Worm (Caenorhabditis elegans) whole organism, mixed stage, embryonic: ENCODE measurements around the gene D1079.1.

Source experiments
- M03D4.4 ChIP-seq: sonication (generic microtip); optimal IDR thresholded peaks from 2 replicates; lab custom pipeline; 2017; ENCODE audit warnings: mild to moderate bottlenecking, missing genetic modification characterization, missing compliant biosample characterization
- bed-3 ChIP-seq: fragments of 200-800 bp; sonication (Bioruptor generic); optimal IDR thresholded peaks from 3 replicates; lab custom pipeline; 2018; ENCODE audit warnings: mild to moderate bottlenecking, missing genetic modification characterization, moderate library complexity, missing compliant biosample characterization
- ceh-39 ChIP-seq: fragments of 150-350 bp; optimal IDR thresholded peaks from 2 replicates; lab custom pipeline; 2014; ENCODE audit warnings: missing biosample characterization, missing genetic modification characterization
- ceh-83 ChIP-seq: fragments of 200-800 bp; sonication (Bioruptor generic); optimal IDR thresholded peaks from 2 replicates; lab custom pipeline; 2018; ENCODE audit warnings: mild to moderate bottlenecking, missing genetic modification characterization, missing compliant biosample characterization
- ces-1 ChIP-seq: fragments of 150-350 bp; optimal IDR thresholded peaks from 2 replicates; lab custom pipeline; 2014; ENCODE audit warnings: missing biosample characterization, missing genetic modification reagents, missing genetic modification characterization
- cnd-1 ChIP-seq: fragments of 200-800 bp; sonication (Bioruptor generic); optimal IDR thresholded peaks from 2 replicates; lab custom pipeline; 2018; ENCODE audit warnings: mild to moderate bottlenecking, missing genetic modification characterization, missing compliant biosample characterization
- drap-1 ChIP-seq: fragments of 200-800 bp; sonication (Bioruptor generic); optimal IDR thresholded peaks from 3 replicates; lab custom pipeline; 2018; ENCODE audit warnings: mild to moderate bottlenecking, missing genetic modification characterization, missing compliant biosample characterization
- elt-1 ChIP-seq: sonication (generic microtip); optimal IDR thresholded peaks from 2 replicates; lab custom pipeline; 2017; ENCODE audit warnings: missing genetic modification characterization, mild to moderate bottlenecking, missing compliant biosample characterization, antibody characterized with exemption, moderate library complexity, borderline replicate concordance; ENCODE audit not compliant: insufficient read depth
- elt-3 ChIP-seq: fragments of 150-350 bp; optimal IDR thresholded peaks from 2 replicates; lab custom pipeline; 2014; ENCODE audit warnings: missing biosample characterization, missing genetic modification characterization
- flh-1 ChIP-seq: fragments of 200-800 bp; sonication (Bioruptor generic); optimal IDR thresholded peaks from 2 replicates; lab custom pipeline; 2018; ENCODE audit warnings: mild to moderate bottlenecking, missing genetic modification characterization, moderate library complexity, missing compliant biosample characterization
- ham-2 ChIP-seq: fragments of 200-800 bp; sonication (Bioruptor generic); optimal IDR thresholded peaks from 2 replicates; lab custom pipeline; 2018; ENCODE audit warnings: mild to moderate bottlenecking, missing genetic modification characterization, missing compliant biosample characterization
- hlh-1 ChIP-seq: fragments of 150-350 bp; optimal IDR thresholded peaks from 2 replicates; lab custom pipeline; 2014; ENCODE audit warnings: missing biosample characterization, missing genetic modification reagents, missing genetic modification characterization
- lin-13 ChIP-seq: fragments of 150-350 bp; optimal IDR thresholded peaks from 2 replicates; lab custom pipeline; 2014; ENCODE audit warnings: missing biosample characterization, missing genetic modification characterization
- lin-32 ChIP-seq: fragments of 200-800 bp; sonication (Bioruptor generic); optimal IDR thresholded peaks from 2 replicates; lab custom pipeline; 2018; ENCODE audit warnings: mild to moderate bottlenecking, missing genetic modification characterization, missing compliant biosample characterization
- lsy-2 ChIP-seq: fragments of 150-350 bp; optimal IDR thresholded peaks from 2 replicates; lab custom pipeline; 2014; ENCODE audit warnings: missing biosample characterization, missing genetic modification characterization
- mab-5 ChIP-seq: fragments of 150-350 bp; optimal IDR thresholded peaks from 2 replicates; lab custom pipeline; 2014; ENCODE audit warnings: missing biosample characterization, missing genetic modification characterization
- mep-1 ChIP-seq: fragments of 150-350 bp; optimal IDR thresholded peaks from 2 replicates; lab custom pipeline; 2017; ENCODE audit warnings: missing biosample characterization, missing genetic modification reagents, missing genetic modification characterization, inconsistent platforms
- mls-2 ChIP-seq: sonication (generic microtip); optimal IDR thresholded peaks from 2 replicates; lab custom pipeline; 2016; ENCODE audit warnings: mild to moderate bottlenecking, missing genetic modification characterization, moderate library complexity, missing compliant biosample characterization
- nhr-12 ChIP-seq: fragments of 150-350 bp; optimal IDR thresholded peaks from 2 replicates; lab custom pipeline; 2014; ENCODE audit warnings: missing biosample characterization, missing genetic modification characterization
- nhr-2 ChIP-seq: fragments of 150-350 bp; optimal IDR thresholded peaks from 2 replicates; lab custom pipeline; 2014; ENCODE audit warnings: missing biosample characterization, missing genetic modification characterization
- nhr-237 ChIP-seq: fragments of 150-350 bp; optimal IDR thresholded peaks from 2 replicates; lab custom pipeline; 2014; ENCODE audit warnings: missing biosample characterization, missing genetic modification characterization
- nhr-76 ChIP-seq: sonication (generic microtip); optimal IDR thresholded peaks from 2 replicates; lab custom pipeline; 2017; ENCODE audit warnings: missing biosample characterization, missing genetic modification characterization
- pha-4 ChIP-seq: fragments of 150-350 bp; optimal IDR thresholded peaks from 2 replicates; lab custom pipeline; 2018; ENCODE audit warnings: missing biosample characterization, missing genetic modification reagents, missing genetic modification characterization
- sem-2 ChIP-seq: fragments of 200-800 bp; sonication (Bioruptor generic); optimal IDR thresholded peaks from 2 replicates; lab custom pipeline; 2018; ENCODE audit warnings: mild to moderate bottlenecking, missing genetic modification characterization, missing compliant biosample characterization
- snpc-4 ChIP-seq: fragments of 150-350 bp; optimal IDR thresholded peaks from 2 replicates; lab custom pipeline; 2014; ENCODE audit warnings: missing biosample characterization, missing genetic modification characterization
- sptf-1 ChIP-seq: sonication (generic microtip); optimal IDR thresholded peaks from 2 replicates; lab custom pipeline; 2017; ENCODE audit warnings: mild to moderate bottlenecking, missing genetic modification characterization, moderate library complexity, missing compliant biosample characterization
- tbx-8 ChIP-seq: fragments of 200-800 bp; sonication (Bioruptor generic); optimal IDR thresholded peaks from 2 replicates; lab custom pipeline; 2018; ENCODE audit warnings: mild to moderate bottlenecking, missing genetic modification characterization, moderate library complexity, missing compliant biosample characterization
- unc-120 ChIP-seq: sonication (generic microtip); optimal IDR thresholded peaks from 2 replicates; lab custom pipeline; 2017; ENCODE audit warnings: missing genetic modification characterization, missing compliant biosample characterization; ENCODE audit not compliant: poor library complexity, severe bottlenecking
- unc-62 ChIP-seq: fragments of 150-350 bp; optimal IDR thresholded peaks from 2 replicates; lab custom pipeline; 2014; ENCODE audit warnings: missing biosample characterization, missing genetic modification reagents, missing genetic modification characterization
- zip-8 ChIP-seq: fragments of 150-350 bp; optimal IDR thresholded peaks from 2 replicates; lab custom pipeline; 2014; ENCODE audit warnings: missing biosample characterization, missing genetic modification characterization
- ztf-11 ChIP-seq: fragments of 150-350 bp; optimal IDR thresholded peaks from 2 replicates; lab custom pipeline; 2014; ENCODE audit warnings: missing biosample characterization, missing genetic modification characterization

Gene D1079.1

ce11 chrX:4391680-4392079 is 11.3 kb upstream of the D1079.1 start:
- peak; percentile 7 for TF ChIP-seq mls-2 (tag; lab: Kevin White, UChicago)
- TF ChIP-seq ces-1 (GFP tag; lab: Kevin White, UChicago), result peak; percentile 25
- no peak for TF ChIP-seq ceh-39 (tag; lab: Kevin White, UChicago)

- TF ChIP-seq lin-13 (tag; lab: Kevin White, UChicago) (no peak), hlh-1 (tag; lab: Kevin White, UChicago) (peak; percentile 26), drap-1 (GFP tag; lab: Kevin White, UChicago) (peak; percentile 56), elt-3 (tag; lab: Kevin White, UChicago) (peak; percentile 29), zip-8 (no peak), bed-3 (GFP tag; lab: Kevin White, UChicago) (no peak), lsy-2 (tag; lab: Kevin White, UChicago) (peak; percentile 44), mep-1 (tag; lab: Kevin White, UChicago) (peak; percentile 45), pha-4 (tag; lab: Kevin White, UChicago) (peak; percentile 33), elt-1 (no peak), ham-2 (GFP tag; lab: Kevin White, UChicago) (peak; percentile 67), lin-32 (GFP tag; lab: Kevin White, UChicago) (no peak), unc-120 (tag; lab: Kevin White, UChicago) (no peak), ceh-39 (tag; lab: Kevin White, UChicago) (peak; percentile 24), ceh-83 (GFP tag; lab: Kevin White, UChicago) (no peak), ztf-11 (tag; lab: Kevin White, UChicago) (no peak), cnd-1 (peak; percentile 27), nhr-237 (tag; lab: Kevin White, UChicago) (peak; percentile 44), sptf-1 (tag; lab: Kevin White, UChicago) (peak; percentile 33), unc-62 (GFP tag; lab: Kevin White, UChicago) (no peak)
- TF ChIP-seq, all 35 proteins: peak for 11
These were observed 7.7 kb upstream of the D1079.1 start for ce11 chrX:4395073-4395850.

- TF ChIP-seq elt-3 (tag; lab: Kevin White, UChicago) (no peak), nhr-2 (tag; lab: Kevin White, UChicago) (no peak), lin-13 (tag; lab: Kevin White, UChicago) (no peak), mep-1 (tag; lab: Kevin White, UChicago) (no peak), ceh-83 (GFP tag; lab: Kevin White, UChicago) (no peak), hlh-1 (tag; lab: Kevin White, UChicago) (no peak), nhr-76 (no peak), flh-1 (no peak), ham-2 (GFP tag; lab: Kevin White, UChicago) (no peak), M03D4.4 (tag; lab: Kevin White, UChicago) (no peak), zip-8 (no peak), snpc-4 (no peak), sem-2 (no peak), elt-1 (no peak), ceh-39 (tag; lab: Kevin White, UChicago) (no peak), mls-2 (tag; lab: Kevin White, UChicago) (no peak), bed-3 (GFP tag; lab: Kevin White, UChicago) (no peak), nhr-12 (tag; lab: Kevin White, UChicago) (no peak)
- TF ChIP-seq, all 35 proteins: peak for 0
These were observed 5.5 kb upstream of the D1079.1 start for ce11 chrX:4397460-4397859.

ce11 chrX:4400296-4400695 is 2.7 kb upstream of the D1079.1 start:
- TF ChIP-seq ztf-11 (tag; lab: Kevin White, UChicago) (no peak), mep-1 (tag; lab: Kevin White, UChicago) (no peak), ceh-39 (tag; lab: Kevin White, UChicago) (no peak), ham-2 (GFP tag; lab: Kevin White, UChicago) (no peak), tbx-8 (no peak), mab-5 (tag; lab: Kevin White, UChicago) (no peak), nhr-76 (no peak), elt-1 (no peak), snpc-4 (no peak), unc-62 (GFP tag; lab: Kevin White, UChicago) (no peak)
